Worm (Caenorhabditis elegans) whole organism, late embryonic: Measurements from ENCODE around the gene amt-1.
A peak's percentile ranks its signal among the peaks of the same experiment; 100 is the strongest.

Source experiments
- C08G9.2 ChIP-seq: sonication (generic microtip); optimal IDR thresholded peaks from 2 replicates; lab custom pipeline; 2016; ENCODE audit warnings: mild to moderate bottlenecking, missing genetic modification characterization, moderate library complexity, missing compliant biosample characterization
- K09A11.1 ChIP-seq: sonication (generic microtip); optimal IDR thresholded peaks from 2 replicates; lab custom pipeline; 2017; ENCODE audit warnings: antibody characterized with exemption, mild to moderate bottlenecking, missing genetic modification characterization, missing compliant biosample characterization; ENCODE audit not compliant: insufficient read depth
- ama-1 ChIP-seq: fragments of 150-350 bp; optimal IDR thresholded peaks from 2 replicates; lab custom pipeline; 2014
- ceh-14 ChIP-seq: sonication (generic microtip); optimal IDR thresholded peaks from 2 replicates; lab custom pipeline; 2016; ENCODE audit warnings: missing genotype, missing genetic modification characterization, missing compliant biosample characterization
- ceh-18 ChIP-seq: sonication (generic microtip); optimal IDR thresholded peaks from 2 replicates; lab custom pipeline; 2016; ENCODE audit warnings: missing genetic modification characterization, missing compliant biosample characterization
- ceh-19 ChIP-seq: fragments of 200-800 bp; sonication (Bioruptor generic); optimal IDR thresholded peaks from 2 replicates; lab custom pipeline; 2018; ENCODE audit warnings: mild to moderate bottlenecking, missing genetic modification characterization, missing compliant biosample characterization
- ceh-22 ChIP-seq: sonication (generic microtip); optimal IDR thresholded peaks from 2 replicates; lab custom pipeline; 2017; ENCODE audit warnings: missing biosample characterization, missing genetic modification characterization
- ceh-31 ChIP-seq: sonication (generic microtip); optimal IDR thresholded peaks from 2 replicates; lab custom pipeline; 2016; ENCODE audit warnings: missing genetic modification characterization, missing compliant biosample characterization
- ceh-34 ChIP-seq: sonication (generic microtip); optimal IDR thresholded peaks from 2 replicates; lab custom pipeline; 2016; ENCODE audit warnings: mild to moderate bottlenecking, missing genetic modification characterization, missing compliant biosample characterization
- ceh-6 ChIP-seq: fragments of 200-800 bp; sonication (Bioruptor generic); optimal IDR thresholded peaks from 2 replicates; lab custom pipeline; 2018; ENCODE audit warnings: mild to moderate bottlenecking, missing genetic modification characterization, missing compliant biosample characterization
- ceh-9 ChIP-seq: sonication (generic microtip); optimal IDR thresholded peaks from 2 replicates; lab custom pipeline; 2016; ENCODE audit warnings: mild to moderate bottlenecking, missing genetic modification characterization, inconsistent platforms, missing compliant biosample characterization
- che-1 ChIP-seq: sonication (generic microtip); optimal IDR thresholded peaks from 2 replicates; lab custom pipeline; 2016; ENCODE audit warnings: mild to moderate bottlenecking, missing genetic modification characterization, missing compliant biosample characterization
- dmd-4 ChIP-seq: sonication (generic microtip); optimal IDR thresholded peaks from 2 replicates; lab custom pipeline; 2016; ENCODE audit warnings: borderline replicate concordance, missing genetic modification characterization, missing compliant biosample characterization
- elt-2 ChIP-seq: sonication (generic microtip); optimal IDR thresholded peaks from 2 replicates; lab custom pipeline; 2016; ENCODE audit warnings: missing genetic modification reagents, missing genetic modification characterization, missing compliant biosample characterization
- fkh-10 ChIP-seq: fragments of 150-350 bp; optimal IDR thresholded peaks from 2 replicates; lab custom pipeline; 2014; ENCODE audit warnings: missing biosample characterization, missing genetic modification reagents, missing genetic modification characterization
- fkh-6 ChIP-seq: sonication (generic microtip); optimal IDR thresholded peaks from 2 replicates; lab custom pipeline; 2016; ENCODE audit warnings: missing genetic modification characterization, missing compliant biosample characterization
- hlh-6 ChIP-seq: sonication (generic microtip); optimal IDR thresholded peaks from 2 replicates; lab custom pipeline; 2016; ENCODE audit warnings: missing genotype, missing genetic modification characterization, missing compliant biosample characterization
- lim-6 ChIP-seq: sonication (generic microtip); optimal IDR thresholded peaks from 2 replicates; lab custom pipeline; 2016; ENCODE audit warnings: missing genetic modification characterization, missing compliant biosample characterization
- lin-11 ChIP-seq: fragments of 200-800 bp; sonication (Bioruptor generic); optimal IDR thresholded peaks from 2 replicates; lab custom pipeline; 2018; ENCODE audit warnings: mild to moderate bottlenecking, missing genetic modification characterization, missing compliant biosample characterization
- madf-2 ChIP-seq: sonication (generic microtip); optimal IDR thresholded peaks from 2 replicates; lab custom pipeline; 2017; ENCODE audit warnings: missing genetic modification characterization, missing compliant biosample characterization
- mec-3 ChIP-seq: sonication (generic microtip); optimal IDR thresholded peaks from 2 replicates; lab custom pipeline; 2016; ENCODE audit warnings: borderline replicate concordance, missing genetic modification characterization, missing compliant biosample characterization
- nfya-1 ChIP-seq: sonication (generic microtip); optimal IDR thresholded peaks from 2 replicates; lab custom pipeline; 2017; ENCODE audit warnings: missing genetic modification characterization, mild to moderate bottlenecking, missing compliant biosample characterization, antibody characterized with exemption, moderate library complexity
- odd-2 ChIP-seq: sonication (generic microtip); optimal IDR thresholded peaks from 2 replicates; lab custom pipeline; 2017; ENCODE audit warnings: antibody characterized with exemption, mild to moderate bottlenecking, missing genetic modification characterization, missing compliant biosample characterization
- pag-3 ChIP-seq: sonication (generic microtip); optimal IDR thresholded peaks from 2 replicates; lab custom pipeline; 2016; ENCODE audit warnings: missing compliant biosample characterization, missing genetic modification characterization, borderline replicate concordance
- pax-1 ChIP-seq: fragments of 150-350 bp; optimal IDR thresholded peaks from 2 replicates; lab custom pipeline; 2014; ENCODE audit warnings: missing biosample characterization, missing genetic modification characterization
- ref-2 ChIP-seq: sonication (generic microtip); optimal IDR thresholded peaks from 2 replicates; lab custom pipeline; 2016; ENCODE audit warnings: missing genetic modification characterization, missing compliant biosample characterization
- rnt-1 ChIP-seq: sonication (generic microtip); optimal IDR thresholded peaks from 2 replicates; lab custom pipeline; 2016; ENCODE audit warnings: missing genetic modification characterization, missing compliant biosample characterization
- sdc-2 ChIP-seq: sonication (generic microtip); optimal IDR thresholded peaks from 2 replicates; lab custom pipeline; 2016; ENCODE audit warnings: missing genotype, missing genetic modification characterization, missing compliant biosample characterization
- sox-2 ChIP-seq: fragments of 200-800 bp; sonication (Bioruptor generic); IDR thresholded peaks from 2 replicates; pipeline ENCODE4 v1.3.6; 2022; ENCODE audit warnings: missing genetic modification reagents, missing genetic modification characterization, missing compliant biosample characterization
- tbx-2 ChIP-seq: sonication (generic microtip); optimal IDR thresholded peaks from 2 replicates; lab custom pipeline; 2016; ENCODE audit warnings: missing genetic modification characterization, missing compliant biosample characterization
- ttx-3 ChIP-seq: sonication (generic microtip); optimal IDR thresholded peaks from 2 replicates; lab custom pipeline; 2016; ENCODE audit warnings: missing genetic modification reagents, missing genetic modification characterization, missing compliant biosample characterization
- unc-55 ChIP-seq: sonication (generic microtip); optimal IDR thresholded peaks from 2 replicates; lab custom pipeline; 2017; ENCODE audit warnings: missing biosample characterization, missing genetic modification reagents, missing genetic modification characterization
- zip-5 ChIP-seq: sonication (generic microtip); optimal IDR thresholded peaks from 2 replicates; lab custom pipeline; 2016; ENCODE audit warnings: missing genetic modification characterization, missing compliant biosample characterization

Gene amt-1

ce11 chrX:4571137-4571536 is at the start of gene amt-1:
Gene amt-1 (plus strand): TSS chrX:4571437.
- no peak for TF ChIP-seq mec-3 (tag; lab: Kevin White, UChicago)
- no peak for TF ChIP-seq ceh-14 (tag; lab: Kevin White, UChicago)
- no peak for TF ChIP-seq ceh-6
- TF ChIP-seq C08G9.2 (tag; lab: Kevin White, UChicago), result no peak
- no peak for TF ChIP-seq lin-11
- TF ChIP-seq lim-6, result no peak
- TF ChIP-seq dmd-4, result no peak
- TF ChIP-seq unc-55 (GFP tag; lab: Kevin White, UChicago), result no peak
- TF ChIP-seq zip-5 (tag; lab: Kevin White, UChicago), result no peak
- TF ChIP-seq ttx-3 (tag; lab: Kevin White, UChicago), result no peak
- TF ChIP-seq pag-3, result no peak
- TF ChIP-seq hlh-6 (tag; lab: Kevin White, UChicago), result no peak
- TF ChIP-seq rnt-1 (tag; lab: Kevin White, UChicago), result no peak
- TF ChIP-seq pax-1 (tag; lab: Kevin White, UChicago), result no peak
- TF ChIP-seq ceh-31, result no peak
- TF ChIP-seq K09A11.1 (tag; lab: Kevin White, UChicago), result no peak
- TF ChIP-seq ceh-18 (tag; lab: Kevin White, UChicago), result no peak

- TF ChIP-seq rnt-1 (tag; lab: Kevin White, UChicago) (peak; percentile 69), hlh-6 (tag; lab: Kevin White, UChicago) (no peak), sox-2 (GFP tag; lab: Robert Waterston, UW) (no peak), ama-1 (no peak), elt-2 (tag; lab: Kevin White, UChicago) (peak; percentile 24), fkh-6 (no peak), sdc-2 (tag; lab: Kevin White, UChicago) (peak; percentile 2), ceh-31 (no peak), C08G9.2 (tag; lab: Kevin White, UChicago) (no peak), fkh-10 (GFP tag; lab: Kevin White, UChicago) (no peak), unc-55 (GFP tag; lab: Kevin White, UChicago) (peak; percentile 11), ceh-18 (tag; lab: Kevin White, UChicago) (no peak), nfya-1 (peak; percentile 12), mec-3 (tag; lab: Kevin White, UChicago) (no peak), che-1 (no peak), tbx-2 (tag; lab: Kevin White, UChicago) (peak; percentile 11), odd-2 (no peak)
Measured at ce11 chrX:4521837-4522816, 49.1 kb upstream of the amt-1 start, which contains the start of gene C07A12.7. Gene C07A12.7 (minus strand): TSS chrX:4522144.

- TF ChIP-seq che-1 (no peak), ceh-34 (tag; lab: Kevin White, UChicago) (no peak), ceh-19 (GFP tag; lab: Kevin White, UChicago) (no peak), ref-2 (tag; lab: Kevin White, UChicago) (no peak), pag-3 (no peak), ceh-31 (no peak), madf-2 (tag; lab: Kevin White, UChicago) (no peak), ceh-22 (tag; lab: Kevin White, UChicago) (no peak), tbx-2 (tag; lab: Kevin White, UChicago) (no peak), K09A11.1 (tag; lab: Kevin White, UChicago) (no peak), sox-2 (GFP tag; lab: Robert Waterston, UW) (no peak), ceh-9 (tag; lab: Kevin White, UChicago) (no peak), ceh-6 (no peak), rnt-1 (tag; lab: Kevin White, UChicago) (no peak), fkh-10 (GFP tag; lab: Kevin White, UChicago) (no peak), sdc-2 (tag; lab: Kevin White, UChicago) (no peak), C08G9.2 (tag; lab: Kevin White, UChicago) (no peak), ceh-18 (tag; lab: Kevin White, UChicago) (no peak)
Measured at ce11 chrX:4523315-4523714, 47.9 kb upstream of the amt-1 start.
